Worm (Caenorhabditis elegans): ENCODE measurements around the gene B0524.5.

DNA sequence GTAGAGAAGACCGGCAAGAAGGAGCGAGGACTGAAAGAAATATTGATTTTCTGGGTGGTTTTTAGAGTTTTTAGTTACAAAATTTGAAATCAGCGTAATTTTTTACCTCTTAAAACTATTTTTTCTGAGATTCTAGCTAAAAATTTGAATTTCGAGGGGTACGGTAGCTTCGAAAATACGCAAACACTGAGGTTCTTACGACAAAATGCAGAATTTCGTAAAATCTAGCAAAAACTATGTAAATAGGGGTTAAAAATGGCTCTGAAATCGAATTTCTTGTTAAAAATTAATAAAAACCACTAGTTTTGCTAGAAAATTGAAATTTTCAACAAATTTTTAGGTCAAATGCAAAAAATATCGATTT lies 45.9 kb upstream of the B0524.5 start:
- TF ChIP-seq zag-1 (tag; optimal IDR thresholded peaks at IDR 0.05) (no peak), tlp-1 (tag; optimal IDR thresholded peaks at IDR 0.05) (no peak), ama-1 (optimal IDR thresholded peaks at IDR 0.05) (no peak), lsy-2 (tag; optimal IDR thresholded peaks at IDR 0.05) (peak; percentile 24 to 61)
